Fruit fly (Drosophila melanogaster) whole organism, pupa: ENCODE results near the gene fng.

Experiments used
- CG34367 ChIP-seq: fragments of 200-800 bp; sonication (Bioruptor generic); optimal IDR thresholded peaks from 2 replicates; lab custom pipeline; 2018; ENCODE audit warnings: missing biosample characterization, mild to moderate bottlenecking, missing genetic modification characterization
- CG8301 ChIP-seq: fragments of 200-800 bp; sonication (Bioruptor generic); optimal IDR thresholded peaks from 2 replicates; lab custom pipeline; 2018; ENCODE audit warnings: missing biosample characterization, mild to moderate bottlenecking, missing genetic modification characterization
- rn ChIP-seq: fragments of 200-800 bp; sonication (Bioruptor generic); IDR thresholded peaks from 2 replicates; pipeline ENCODE4 v1.3.6; 2022; ENCODE audit warnings: missing biosample characterization, missing genetic modification characterization

DNA sequence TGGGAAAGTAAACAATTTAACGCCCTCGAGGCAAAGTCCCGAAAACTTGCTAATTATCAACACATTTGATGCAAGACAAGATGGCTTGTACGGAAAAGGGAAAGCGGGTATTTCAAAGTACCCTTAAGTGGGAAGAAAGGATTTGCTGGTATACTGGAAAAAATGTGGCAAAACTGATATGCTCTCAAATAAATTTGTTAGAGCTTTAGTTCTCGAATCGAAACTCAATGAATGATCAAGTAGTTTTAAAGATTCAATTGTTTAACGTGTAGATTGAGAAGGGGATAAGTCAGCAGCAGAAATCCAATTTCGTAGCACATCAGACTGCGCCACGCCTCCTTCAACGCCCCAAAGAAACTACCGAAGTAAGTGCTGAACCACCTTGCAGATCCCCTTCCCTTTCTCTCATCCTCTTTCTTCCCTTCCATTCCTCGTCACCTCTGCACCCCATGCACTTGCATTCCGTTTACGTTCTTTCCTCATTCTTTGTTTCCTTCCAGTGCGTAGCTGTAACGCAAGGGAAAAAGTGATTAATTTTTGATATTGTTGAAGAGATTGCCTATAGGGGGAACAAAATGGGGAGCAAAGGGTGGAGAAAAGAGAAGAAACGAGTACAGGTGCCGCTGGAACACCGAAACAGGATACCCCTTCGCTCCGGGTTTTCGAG lies 32.2 kb downstream of the fng start:
- TF ChIP-seq CG34367 (tag; lab: Kevin White, UChicago) (no peak), rn (GFP tag; lab: Robert Waterston, UW) (no peak), CG8301 (no peak)
